Fruit fly (Drosophila melanogaster) whole organism, wandering third instar larva: ENCODE data around the gene Tmtc4.

Source experiments
- CG32264 ChIP-seq: fragments of 200-800 bp; sonication (Bioruptor generic); optimal IDR thresholded peaks from 2 replicates; lab custom pipeline; 2016; ENCODE audit warnings: missing biosample characterization, missing genetic modification characterization
- Mio ChIP-seq: sonication (Bioruptor generic); optimal IDR thresholded peaks from 2 replicates; lab custom pipeline; 2016; ENCODE audit warnings: missing biosample characterization, missing genetic modification characterization
- Myc ChIP-seq: fragments of >200 bp; optimal IDR thresholded peaks from 2 replicates; lab custom pipeline; 2017
- dsf ChIP-seq: sonication (Bioruptor generic); optimal IDR thresholded peaks from 2 replicates; lab custom pipeline; 2016; ENCODE audit warnings: missing biosample characterization, missing genetic modification characterization, borderline replicate concordance
- jim ChIP-seq: fragments of 175-275, 200-325 bp; sonication (Bioruptor generic); optimal IDR thresholded peaks from 2 replicates; lab custom pipeline; 2016; ENCODE audit warnings: missing biosample characterization, mild to moderate bottlenecking, missing genetic modification characterization
- pan ChIP-seq: fragments of >200 bp; optimal IDR thresholded peaks from 2 replicates; lab custom pipeline; 2017

DNA sequence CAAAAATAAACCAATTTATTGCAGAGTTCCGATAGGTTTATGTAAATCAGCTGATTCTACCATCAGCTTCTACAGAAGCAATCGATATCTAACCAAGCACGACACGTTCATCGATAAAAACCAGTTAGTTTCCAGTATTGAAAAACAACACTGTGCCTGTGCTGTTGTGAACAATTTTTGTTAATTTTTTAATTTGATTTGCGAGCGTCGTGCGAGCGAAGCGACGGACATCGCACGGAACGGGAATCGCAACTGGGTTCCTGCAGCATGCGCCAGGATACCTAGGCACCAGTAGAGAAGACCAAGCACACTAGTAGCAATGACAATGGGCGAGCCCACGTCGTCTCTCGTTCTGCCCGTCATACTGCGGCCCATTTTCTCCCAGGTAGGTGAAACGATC is 20.8 kb downstream of the Tmtc4 start, which contains the start of the genes Ccm3 and CG6136:
- TF ChIP-seq jim (GFP tag; lab: Kevin White, UChicago) (no peak), Myc (lab: Kevin White, UChicago) (no peak), CG32264 (no peak), Mio (peak; percentile 4), dsf (GFP tag; lab: Kevin White, UChicago) (no peak), pan (no peak)
